Fruit fly (Drosophila melanogaster): Measurements from ENCODE around the gene CG42394.

The CG42394 gene

dm6 chr3R:10872148-10872783 is 22.6 kb downstream of the CG42394 start, which contains the start of gene Fdh (continued):
- TF ChIP-seq hbn (GFP tag; IDR thresholded peaks at IDR 0.05; ENCODE audit: partially characterized antibody): no peak
- TF ChIP-seq Ravus (GFP tag; IDR thresholded peaks at IDR 0.05): no peak
- peak; percentile 37 for TF ChIP-seq Dip3 (GFP tag; optimal IDR thresholded peaks at IDR 0.05)
- TF ChIP-seq CG2202 (tag; optimal IDR thresholded peaks at IDR 0.05): no peak
- peak; percentile 63 for TF ChIP-seq CG17385 (GFP tag; optimal IDR thresholded peaks at IDR 0.05)
- TF ChIP-seq CG8359 (GFP tag; optimal IDR thresholded peaks at IDR 0.05; ENCODE audit: borderline replicate concordance): no peak
- peak; percentile 41 for TF ChIP-seq YL-1 (GFP tag; optimal IDR thresholded peaks at IDR 0.05)
- TF ChIP-seq tna (GFP tag; IDR thresholded peaks at IDR 0.05; ENCODE audit: partially characterized antibody): no peak
- TF ChIP-seq Rx (GFP tag; IDR thresholded peaks at IDR 0.05): no peak
- TF ChIP-seq CG1233 (GFP tag; optimal IDR thresholded peaks at IDR 0.05): peak; percentile 66
- no peak for TF ChIP-seq Oaz (GFP tag; IDR thresholded peaks at IDR 0.05)
- TF ChIP-seq CG13287 (GFP tag; IDR thresholded peaks at IDR 0.05; ENCODE audit: partially characterized antibody): peak; percentile 13; the same call in 1 of the 2 replicates
- TF ChIP-seq CG14965 (GFP tag; optimal IDR thresholded peaks at IDR 0.05; ENCODE audit: borderline replicate concordance): no peak
- no peak for TF ChIP-seq NC2α (GFP tag; optimal IDR thresholded peaks at IDR 0.05)
- TF ChIP-seq CG6683 (GFP tag; optimal IDR thresholded peaks at IDR 0.05): peak; percentile 30
- TF ChIP-seq pzg (GFP tag; optimal IDR thresholded peaks at IDR 0.05): peak; percentile 42
- TF ChIP-seq dmrt99B (tag; optimal IDR thresholded peaks at IDR 0.05): peak; percentile 58
- TF ChIP-seq Sin3A (optimal IDR thresholded peaks at IDR 0.05): peak; percentile 70
- no peak for TF ChIP-seq CkIIα-i1 (GFP tag; IDR thresholded peaks at IDR 0.05)
- TF ChIP-seq gro (GFP tag; optimal IDR thresholded peaks at IDR 0.05): no peak
- TF ChIP-seq Awh (GFP tag; IDR thresholded peaks at IDR 0.05): no peak
- no peak for TF ChIP-seq so (GFP tag; IDR thresholded peaks at IDR 0.05)
- TF ChIP-seq CG17328 (GFP tag; IDR thresholded peaks at IDR 0.05): peak; percentile 60
- TF ChIP-seq H15 (GFP tag; IDR thresholded peaks at IDR 0.05): no peak
- TF ChIP-seq Hsf (GFP tag; optimal IDR thresholded peaks at IDR 0.05): peak; percentile 38
- peak; percentile 57 for TF ChIP-seq CG12104 (GFP tag; optimal IDR thresholded peaks at IDR 0.05)
- no peak for TF ChIP-seq Adf1 (GFP tag; IDR thresholded peaks at IDR 0.05)
- peak; percentile 78 to 90 for TF ChIP-seq crp (GFP tag; optimal IDR thresholded peaks at IDR 0.05)
- TF ChIP-seq crol (GFP tag; IDR thresholded peaks at IDR 0.05): peak; percentile 35; the same call in 1 of the 2 replicates
- no peak for TF ChIP-seq CG2199 (GFP tag; IDR thresholded peaks at IDR 0.05)
- TF ChIP-seq CG32767 (GFP tag; IDR thresholded peaks at IDR 0.05): 0 out of 2 replicates have a peak, but pooled peaks have one; percentile 14
- peak; percentile 69 for TF ChIP-seq CG30403 (GFP tag; optimal IDR thresholded peaks at IDR 0.05)
- peak; percentile 74 for TF ChIP-seq CG4424 (GFP tag; optimal IDR thresholded peaks at IDR 0.05)
- no peak for TF ChIP-seq CG12236 (GFP tag; optimal IDR thresholded peaks at IDR 0.05)
- TF ChIP-seq eyg (GFP tag; optimal IDR thresholded peaks at IDR 0.05): no peak
- TF ChIP-seq Antp (GFP tag; optimal IDR thresholded peaks at IDR 0.05): no peak
- peak; percentile 45 for TF ChIP-seq Max (GFP tag; optimal IDR thresholded peaks at IDR 0.05)
- no peak for TF ChIP-seq CG16779 (GFP tag; IDR thresholded peaks at IDR 0.05)
- TF ChIP-seq ranshi (GFP tag; IDR thresholded peaks at IDR 0.05): no peak
- TF ChIP-seq CG12391 (tag; optimal IDR thresholded peaks at IDR 0.05): peak; percentile 81
- TF ChIP-seq CG12769 (tag; optimal IDR thresholded peaks at IDR 0.05): peak; percentile 37
- peak; percentile 91 for TF ChIP-seq Med (GFP tag)
- TF ChIP-seq Fer1 (GFP tag; optimal IDR thresholded peaks at IDR 0.05): peak; percentile 51
- TF ChIP-seq dati (GFP tag; IDR thresholded peaks at IDR 0.05): no peak
- TF ChIP-seq vnd (GFP tag; IDR thresholded peaks at IDR 0.05; ENCODE audit: partially characterized antibody): no peak
- TF ChIP-seq CG10366 (GFP tag; IDR thresholded peaks at IDR 0.05): peak; percentile 39
- TF ChIP-seq CG31441 (GFP tag; IDR thresholded peaks at IDR 0.05): peak; percentile 76
- peak; percentile 38 for TF ChIP-seq Chrac-16 (GFP tag; optimal IDR thresholded peaks at IDR 0.05)
- TF ChIP-seq Mad (GFP tag; optimal IDR thresholded peaks at IDR 0.05): peak; percentile 12
- TF ChIP-seq klu (GFP tag; IDR thresholded peaks at IDR 0.05): no peak
- no peak for TF ChIP-seq Atf-2 (GFP tag; optimal IDR thresholded peaks at IDR 0.05)

All from whole organism, embryonic.